Worm (Caenorhabditis elegans) whole organism, L4 larva: Measurements from ENCODE around the gene rpl-23.

Experiments used
- D1046.2 ChIP-seq: fragments of 200-800 bp; sonication (Bioruptor generic); IDR thresholded peaks from 2 replicates; pipeline ENCODE4 v1.3.6; 2022; ENCODE audit warnings: missing genetic modification characterization, missing compliant biosample characterization
- F10B5.3 ChIP-seq: sonication (generic microtip); optimal IDR thresholded peaks from 2 replicates; lab custom pipeline; 2016; ENCODE audit warnings: mild to moderate bottlenecking, missing genetic modification characterization, missing compliant biosample characterization
- R02D3.7 ChIP-seq: fragments of 150-350 bp; sonication (generic microtip); optimal IDR thresholded peaks from 3 replicates; lab custom pipeline; 2014; ENCODE audit warnings: missing biosample characterization, missing genetic modification characterization
- T26A8.4 ChIP-seq: fragments of 200-800 bp; sonication (Bioruptor generic); IDR thresholded peaks from 2 replicates; pipeline ENCODE4 v1.3.6; 2022; ENCODE audit warnings: missing genetic modification characterization, missing compliant biosample characterization
- Y48G9A.11 ChIP-seq: fragments of 200-800 bp; sonication (Bioruptor generic); IDR thresholded peaks from 2 replicates; pipeline ENCODE4 v1.3.6; 2022; ENCODE audit warnings: missing genetic modification reagents, missing genetic modification characterization, missing compliant biosample characterization
- Y5F2A.4 ChIP-seq: fragments of 200-800 bp; sonication (Bioruptor generic); optimal IDR thresholded peaks from 2 replicates; lab custom pipeline; 2018; ENCODE audit warnings: mild to moderate bottlenecking, missing genetic modification characterization, missing compliant biosample characterization
- Y75B8A.6 ChIP-seq: fragments of 200-800 bp; sonication (Bioruptor generic); IDR thresholded peaks from 2 replicates; pipeline ENCODE4 v1.3.6; 2022; ENCODE audit warnings: missing genetic modification reagents, missing genetic modification characterization, missing compliant biosample characterization
- aha-1 ChIP-seq: fragments of 150-350 bp; peaks from one replicate; lab custom pipeline; 2014; ENCODE audit warnings: missing biosample characterization, missing genetic modification characterization
- attf-4 ChIP-seq: sonication (generic microtip); optimal IDR thresholded peaks from 3 replicates; lab custom pipeline; 2017; ENCODE audit warnings: missing biosample characterization, missing genetic modification characterization
- ceh-28 ChIP-seq: fragments of 150-350 bp; optimal IDR thresholded peaks from 2 replicates; lab custom pipeline; 2014; ENCODE audit warnings: missing biosample characterization, missing genetic modification reagents, missing genetic modification characterization
- ceh-62 ChIP-seq: sonication (generic microtip); optimal IDR thresholded peaks from 2 replicates; lab custom pipeline; 2017; ENCODE audit warnings: missing biosample characterization, missing genetic modification characterization
- ceh-82 ChIP-seq: sonication (generic microtip); optimal IDR thresholded peaks from 2 replicates; lab custom pipeline; 2017; ENCODE audit warnings: missing biosample characterization, missing genetic modification characterization
- cey-2 ChIP-seq: sonication (generic microtip); optimal IDR thresholded peaks from 3 replicates; lab custom pipeline; 2017; ENCODE audit warnings: missing genetic modification characterization, mild to moderate bottlenecking, missing compliant biosample characterization, antibody characterized with exemption, borderline replicate concordance; ENCODE audit not compliant: insufficient read depth
- daf-19 ChIP-seq: fragments of 200-800 bp; sonication (Bioruptor generic); conservative IDR thresholded peaks from 2 replicates; pipeline ENCODE4 v1.3.6; 2022; ENCODE audit warnings: missing genetic modification characterization, missing compliant biosample characterization
- daf-8 ChIP-seq: fragments of 200-800 bp; sonication (Bioruptor generic); IDR thresholded peaks from 2 replicates; pipeline ENCODE4 v1.3.6; 2022; ENCODE audit warnings: missing genetic modification characterization, missing compliant biosample characterization
- dmd-8 ChIP-seq: fragments of 200-800 bp; sonication (Bioruptor generic); IDR thresholded peaks from 2 replicates; pipeline ENCODE4 v1.3.6; 2022; ENCODE audit warnings: missing genetic modification characterization, missing compliant biosample characterization
- egl-27 ChIP-seq: sonication (generic microtip); optimal IDR thresholded peaks from 3 replicates; lab custom pipeline; 2017; ENCODE audit warnings: missing biosample characterization, missing genetic modification reagents, missing genetic modification characterization
- hif-1 ChIP-seq, 2 experiments: sonication (generic microtip); optimal IDR thresholded peaks; 2 replicates each; lab custom pipeline; 2016 to 2017; ENCODE audit warnings: missing compliant biosample characterization in 2 of 2, missing genetic modification characterization in 2 of 2, missing genetic modification reagents in 2 of 2, missing genotype in 2 of 2, mild to moderate bottlenecking in 1 of 2
- hlh-11 ChIP-seq: fragments of 200-800 bp; sonication (Bioruptor generic); optimal IDR thresholded peaks from 2 replicates; lab custom pipeline; 2018; ENCODE audit warnings: mild to moderate bottlenecking, missing genetic modification characterization, missing compliant biosample characterization
- hlh-30 ChIP-seq: sonication (generic microtip); optimal IDR thresholded peaks from 2 replicates; lab custom pipeline; 2017; ENCODE audit warnings: antibody characterized with exemption, mild to moderate bottlenecking, missing genetic modification characterization, missing compliant biosample characterization; ENCODE audit not compliant: insufficient read depth
- hmg-1.1 ChIP-seq: fragments of 200-800 bp; sonication (Bioruptor generic); IDR thresholded peaks from 2 replicates; pipeline ENCODE4 v1.3.6; 2022; ENCODE audit warnings: missing genetic modification reagents, missing genetic modification characterization, missing compliant biosample characterization
- jun-1 ChIP-seq: fragments of 150-350 bp; optimal IDR thresholded peaks from 2 replicates; lab custom pipeline; 2014; ENCODE audit warnings: missing biosample characterization, missing genetic modification reagents, missing genetic modification characterization
- lin-1 ChIP-seq: fragments of 200-800 bp; sonication (Bioruptor generic); IDR thresholded peaks from 2 replicates; pipeline ENCODE4 v1.3.6; 2022; ENCODE audit warnings: missing genetic modification reagents, missing genetic modification characterization, missing compliant biosample characterization
- lin-13 ChIP-seq: fragments of 150-350 bp; optimal IDR thresholded peaks from 2 replicates; lab custom pipeline; 2014; ENCODE audit warnings: missing biosample characterization, missing genetic modification reagents, missing genetic modification characterization
- lin-15B ChIP-seq: fragments of 150-350 bp; sonication (generic microtip); optimal IDR thresholded peaks from 3 replicates; lab custom pipeline; 2014; ENCODE audit warnings: missing biosample characterization, missing genetic modification characterization
- lin-29 ChIP-seq: fragments of 200-800 bp; sonication (Bioruptor generic); IDR thresholded peaks from 2 replicates; pipeline ENCODE4 v1.3.6; 2022; ENCODE audit warnings: missing genetic modification reagents, missing genetic modification characterization, missing compliant biosample characterization
- lin-38 ChIP-seq: fragments of 200-800 bp; sonication (Bioruptor generic); IDR thresholded peaks from 2 replicates; pipeline ENCODE4 v1.3.6; 2022; ENCODE audit warnings: missing genetic modification reagents, missing genetic modification characterization, missing compliant biosample characterization
- madf-5 ChIP-seq, 2 experiments: fragments of 200-800 bp; sonication (Bioruptor generic); IDR thresholded peaks; 2 replicates each; pipeline ENCODE4 v1.3.6; 2022; ENCODE audit warnings: missing compliant biosample characterization in 2 of 2, missing genetic modification characterization in 2 of 2
- madf-9 ChIP-seq: fragments of 200-800 bp; sonication (Bioruptor generic); conservative IDR thresholded peaks from 2 replicates; pipeline ENCODE4 v1.3.6; 2022; ENCODE audit warnings: missing genetic modification reagents, missing genetic modification characterization, missing compliant biosample characterization
- mdl-1 ChIP-seq, 2 experiments: fragments of 150-350 bp in 1 of 2; sonication (generic microtip) in 1 of 2; optimal IDR thresholded peaks; 2 replicates each; lab custom pipeline; 2014 to 2017; ENCODE audit warnings: missing biosample characterization in 2 of 2, missing genetic modification characterization in 2 of 2
- mdt-29 ChIP-seq: fragments of 200-800 bp; sonication (Bioruptor generic); IDR thresholded peaks from 2 replicates; pipeline ENCODE4 v1.3.6; 2022; ENCODE audit warnings: missing genetic modification reagents, missing genetic modification characterization, missing compliant biosample characterization
- mxl-3 ChIP-seq: fragments of 200-800 bp; sonication (Bioruptor generic); optimal IDR thresholded peaks from 2 replicates; lab custom pipeline; 2018; ENCODE audit warnings: mild to moderate bottlenecking, missing genetic modification characterization, missing compliant biosample characterization
- nhr-10 ChIP-seq: fragments of 150-350 bp; optimal IDR thresholded peaks from 2 replicates; lab custom pipeline; 2014; ENCODE audit warnings: missing biosample characterization, missing genetic modification characterization
- nhr-111 ChIP-seq: fragments of 200-800 bp; sonication (Bioruptor generic); optimal IDR thresholded peaks from 2 replicates; lab custom pipeline; 2018; ENCODE audit warnings: mild to moderate bottlenecking, missing genetic modification characterization, missing compliant biosample characterization
- nhr-237 ChIP-seq: sonication (generic microtip); optimal IDR thresholded peaks from 2 replicates; lab custom pipeline; 2017; ENCODE audit warnings: missing biosample characterization, missing genetic modification characterization
- nhr-28 ChIP-seq: fragments of 150-350 bp; optimal IDR thresholded peaks from 2 replicates; lab custom pipeline; 2014; ENCODE audit warnings: missing biosample characterization, missing genetic modification characterization
- nhr-76 ChIP-seq: fragments of 150-350 bp; optimal IDR thresholded peaks from 2 replicates; lab custom pipeline; 2014; ENCODE audit warnings: missing biosample characterization, missing genetic modification characterization
- pha-4 ChIP-seq, 2 experiments: fragments of 150-350 bp in 1 of 2; fragments of 200-800 bp in 1 of 2; sonication (Bioruptor generic) in 1 of 2; IDR thresholded peaks in 1 of 2; optimal IDR thresholded peaks in 1 of 2; 2 replicates each; pipeline versions ENCODE4 v1.3.6 to Lab custom; 2014 to 2022; ENCODE audit warnings: missing genetic modification characterization in 2 of 2, missing genetic modification reagents in 2 of 2, missing biosample characterization in 1 of 2, missing compliant biosample characterization in 1 of 2
- php-3 ChIP-seq: fragments of 200-800 bp; sonication (Bioruptor generic); IDR thresholded peaks from 2 replicates; pipeline ENCODE4 v1.3.6; 2022; ENCODE audit warnings: missing genetic modification reagents, missing genetic modification characterization, missing compliant biosample characterization
- rbr-2 ChIP-seq: sonication (generic microtip); optimal IDR thresholded peaks from 2 replicates; lab custom pipeline; 2016; ENCODE audit warnings: missing genotype, missing genetic modification characterization, missing compliant biosample characterization
- saeg-2 ChIP-seq: fragments of 200-800 bp; sonication (Bioruptor generic); IDR thresholded peaks from 2 replicates; pipeline ENCODE4 v1.3.6; 2022; ENCODE audit warnings: missing genetic modification reagents, missing genetic modification characterization, missing compliant biosample characterization
- sdz-12 ChIP-seq: fragments of 200-800 bp; sonication (Bioruptor generic); optimal IDR thresholded peaks from 2 replicates; lab custom pipeline; 2018; ENCODE audit warnings: mild to moderate bottlenecking, missing genetic modification characterization, missing compliant biosample characterization
- skn-1 ChIP-seq: fragments of 150-350 bp; optimal IDR thresholded peaks from 2 replicates; lab custom pipeline; 2014; ENCODE audit warnings: missing biosample characterization, missing genetic modification characterization
- snpc-1.2 ChIP-seq: fragments of 200-800 bp; sonication (Bioruptor generic); IDR thresholded peaks from 2 replicates; pipeline ENCODE4 v1.3.6; 2022; ENCODE audit warnings: missing genetic modification reagents, missing genetic modification characterization, missing compliant biosample characterization
- snpc-4 ChIP-seq: fragments of 150-350 bp; optimal IDR thresholded peaks from 2 replicates; lab custom pipeline; 2014; ENCODE audit warnings: missing biosample characterization, missing genetic modification characterization
- spr-3 ChIP-seq: fragments of 200-800 bp; sonication (Bioruptor generic); optimal IDR thresholded peaks from 2 replicates; lab custom pipeline; 2018; ENCODE audit warnings: mild to moderate bottlenecking, missing genetic modification characterization, missing compliant biosample characterization
- tag-97 ChIP-seq: fragments of 200-800 bp; sonication (Bioruptor generic); IDR thresholded peaks from 2 replicates; pipeline ENCODE4 v1.3.6; 2022; ENCODE audit warnings: missing genetic modification characterization, missing compliant biosample characterization
- unc-62 ChIP-seq, 3 experiments: fragments of 150-350 bp in 1 of 3; sonication (generic microtip); optimal IDR thresholded peaks in 2 of 3; peaks in 1 of 3; 1 replicate in 1 of 3; 2 replicates in 2 of 3; lab custom pipeline; 2014 to 2017; ENCODE audit warnings: missing biosample characterization in 3 of 3, missing genetic modification characterization in 3 of 3, missing genetic modification reagents in 3 of 3, missing genotype in 1 of 3
- zfp-2 ChIP-seq: sonication (generic microtip); optimal IDR thresholded peaks from 2 replicates; lab custom pipeline; 2016; ENCODE audit warnings: mild to moderate bottlenecking, missing genetic modification characterization, missing compliant biosample characterization
- ztf-7 ChIP-seq: fragments of 150-350 bp; optimal IDR thresholded peaks from 2 replicates; lab custom pipeline; 2014; ENCODE audit warnings: missing biosample characterization, missing genetic modification characterization

Gene rpl-23

DNA sequence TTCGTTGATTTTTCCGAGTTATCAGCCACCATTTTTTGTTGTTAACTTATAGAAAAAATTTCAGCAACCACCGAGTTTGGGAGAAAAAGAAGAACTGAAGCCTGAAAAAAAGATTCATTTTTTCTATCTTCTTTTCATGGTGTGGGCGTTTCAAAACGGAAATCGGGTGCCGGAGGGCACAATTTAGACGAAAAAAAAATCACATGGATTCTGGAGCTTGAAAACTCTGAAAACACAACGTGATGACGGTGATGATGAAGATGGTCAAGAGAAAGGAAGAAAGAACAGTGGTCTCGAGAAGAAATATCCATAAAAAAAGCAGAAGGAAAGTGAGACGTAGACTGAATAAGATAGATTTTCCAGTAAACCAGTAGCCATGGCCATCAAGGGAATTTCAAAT lies 21.9 kb downstream of the rpl-23 start, which contains the start of gene rcan-1:
rcan-1 (minus strand) TSS at position 101 of the 400 bp plus-strand sequence.
- TF ChIP-seq R02D3.7 (tag; lab: Kevin White, UChicago): no peak
- no peak for TF ChIP-seq ceh-82 (tag; lab: Kevin White, UChicago)
- no peak for TF ChIP-seq ceh-28 (tag; lab: Kevin White, UChicago)
- no peak for TF ChIP-seq sdz-12 (GFP tag; lab: Kevin White, UChicago)
- TF ChIP-seq ztf-7: no peak
- no peak for TF ChIP-seq tag-97 (GFP tag; lab: Robert Waterston, UW)
- TF ChIP-seq Y75B8A.6 (GFP tag; lab: Robert Waterston, UW): no peak
- no peak for TF ChIP-seq nhr-10 (tag; lab: Kevin White, UChicago)
- TF ChIP-seq spr-3 (GFP tag; lab: Kevin White, UChicago): no peak
- no peak for TF ChIP-seq attf-4
- TF ChIP-seq snpc-1.2: no peak
- no peak for TF ChIP-seq dmd-8 (GFP tag; lab: Robert Waterston, UW)
- no peak for TF ChIP-seq F10B5.3
- TF ChIP-seq saeg-2 (GFP tag; lab: Robert Waterston, UW): no peak
- TF ChIP-seq Y5F2A.4 (GFP tag; lab: Kevin White, UChicago): no peak
- TF ChIP-seq hif-1 (tag; optimal IDR thresholded peaks at IDR 0.05; lab: Kevin White, UChicago): no peak
- TF ChIP-seq nhr-76: no peak
- TF ChIP-seq lin-38 (GFP tag; lab: Robert Waterston, UW): no peak

DNA sequence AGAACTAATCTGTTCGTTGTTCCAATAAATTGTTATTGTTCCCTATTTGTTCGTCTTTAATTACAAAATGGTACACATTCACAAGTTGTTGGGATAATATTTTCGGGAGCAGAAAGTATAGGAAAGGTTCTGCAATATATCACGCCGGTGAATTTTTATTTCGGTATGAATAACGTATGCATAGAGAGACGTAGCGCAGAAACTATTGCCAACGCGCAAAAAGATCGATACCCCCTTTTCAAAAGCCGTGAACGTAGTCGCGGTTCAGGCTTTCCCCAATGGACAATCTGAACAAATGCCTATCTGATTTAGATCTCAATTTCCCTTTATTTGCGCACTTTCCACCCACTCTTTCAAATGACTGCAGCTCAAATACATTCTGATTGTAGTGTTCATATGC lies 25.8 kb downstream of the rpl-23 start, which contains the start of gene pst-2:
pst-2 (plus strand) TSS at position 293 of the 400 bp plus-strand sequence.
- TF ChIP-seq tag-97 (GFP tag; lab: Robert Waterston, UW): no peak
- TF ChIP-seq lin-13: no peak
- TF ChIP-seq egl-27 (tag; lab: Kevin White, UChicago): no peak
- no peak for TF ChIP-seq mdl-1 (tag; optimal IDR thresholded peaks at IDR 0.05; lab: Kevin White, UChicago)
- no peak for TF ChIP-seq aha-1 (tag; lab: Kevin White, UChicago)
- TF ChIP-seq daf-8: no peak
- no peak for TF ChIP-seq skn-1 (tag; lab: Kevin White, UChicago)
- no peak for TF ChIP-seq D1046.2 (GFP tag; lab: Robert Waterston, UW)
- TF ChIP-seq lin-29 (GFP tag; lab: Robert Waterston, UW): no peak
- no peak for TF ChIP-seq lin-1
- no peak for TF ChIP-seq hmg-1.1 (GFP tag; lab: Robert Waterston, UW)
- TF ChIP-seq Y48G9A.11 (GFP tag; lab: Robert Waterston, UW): peak; percentile 69
- no peak for TF ChIP-seq saeg-2 (GFP tag; lab: Robert Waterston, UW)
- TF ChIP-seq cey-2 (tag; lab: Kevin White, UChicago): no peak
- no peak for TF ChIP-seq R02D3.7 (tag; lab: Kevin White, UChicago)
- no peak for TF ChIP-seq hlh-30 (tag; lab: Kevin White, UChicago)
- no peak for TF ChIP-seq snpc-4 (tag; lab: Kevin White, UChicago)
- no peak for TF ChIP-seq nhr-28 (tag; lab: Kevin White, UChicago)
- no peak for TF ChIP-seq jun-1 (tag; lab: Kevin White, UChicago)
- no peak for TF ChIP-seq nhr-237 (tag; lab: Kevin White, UChicago)
- TF ChIP-seq rbr-2 (tag; lab: Kevin White, UChicago): no peak
- TF ChIP-seq zfp-2 (tag; lab: Kevin White, UChicago): no peak
- no peak for TF ChIP-seq daf-19 (GFP tag; lab: Robert Waterston, UW)
- TF ChIP-seq hlh-11 (tag; lab: Kevin White, UChicago): no peak
- no peak for TF ChIP-seq T26A8.4 (GFP tag; lab: Robert Waterston, UW)
- TF ChIP-seq unc-62 (GFP tag; optimal IDR thresholded peaks at IDR 0.05 in 1 of 2; lab: Kevin White, UChicago): no peak
- no peak for TF ChIP-seq unc-62 (tag; optimal IDR thresholded peaks at IDR 0.05; lab: Kevin White, UChicago)
- no peak for TF ChIP-seq madf-9
- no peak for TF ChIP-seq ceh-62
- TF ChIP-seq php-3 (GFP tag; lab: Robert Waterston, UW): no peak
- TF ChIP-seq lin-15B (tag; lab: Kevin White, UChicago): no peak
- TF ChIP-seq nhr-111 (GFP tag; lab: Kevin White, UChicago): no peak
- 0 out of 2 replicates have a peak, but pooled peaks have one; percentile 16 for TF ChIP-seq dmd-8 (GFP tag; lab: Robert Waterston, UW)
- peak; percentile 18; the same call in 1 of the 2 replicates for TF ChIP-seq pha-4 (GFP tag; IDR thresholded peaks at IDR 0.05; lab: Robert Waterston, UW)
- TF ChIP-seq pha-4 (tag; optimal IDR thresholded peaks at IDR 0.05; lab: Kevin White, UChicago): no peak
- TF ChIP-seq madf-5 (GFP tag; IDR thresholded peaks at IDR 0.05; lab: Robert Waterston, UW): no peak
- no peak for TF ChIP-seq mxl-3
- no peak for TF ChIP-seq mdt-29 (GFP tag; lab: Robert Waterston, UW)
